Fruit fly (Drosophila melanogaster) Kc167 (cell line): ENCODE data around the gene CG42650.

Experiments used
- Myc ChIP-seq: fragments of >200 bp; optimal IDR thresholded peaks from 2 replicates; lab custom pipeline; 2017; ENCODE audit warnings: missing external identifiers
- Sin3A ChIP-seq: fragments of >200 bp; optimal IDR thresholded peaks from 2 replicates; lab custom pipeline; 2018; ENCODE audit warnings: missing external identifiers
- h ChIP-seq: fragments of >200 bp; optimal IDR thresholded peaks from 3 replicates; lab custom pipeline; 2018; ENCODE audit warnings: missing external identifiers
- insv ChIP-seq: fragments of >200 bp; optimal IDR thresholded peaks from 3 replicates; lab custom pipeline; 2018; ENCODE audit warnings: missing external identifiers
- psq ChIP-seq: fragments of >200 bp; optimal IDR thresholded peaks from 2 replicates; lab custom pipeline; 2017; ENCODE audit warnings: missing external identifiers
- ttk ChIP-seq: sonication (Bioruptor generic); optimal IDR thresholded peaks from 2 replicates; lab custom pipeline; 2017; ENCODE audit warnings: missing external identifiers

Gene CG42650

dm6 chr3R:7439306-7439810 is 48.1 kb downstream of the CG42650 start, which contains the start of gene CG14598:
Gene CG14598, plus strand, starts transcription at chr3R:7439760.
- TF ChIP-seq Myc (no peak), psq (lab: Kevin White, UChicago) (no peak), ttk (lab: Kevin White, UChicago) (no peak), insv (lab: Kevin White, UChicago) (no peak), Sin3A (no peak), h (lab: Kevin White, UChicago) (no peak)

- TF ChIP-seq insv (lab: Kevin White, UChicago): no peak
- no peak for TF ChIP-seq Sin3A
- no peak for TF ChIP-seq Myc
- TF ChIP-seq psq (lab: Kevin White, UChicago): no peak
- TF ChIP-seq ttk (lab: Kevin White, UChicago): no peak
- TF ChIP-seq h (lab: Kevin White, UChicago): no peak
These were observed 50.1 kb downstream of the CG42650 start for dm6 chr3R:7441359-7441758.
